Worm (Caenorhabditis elegans) whole organism, L3 larva: ENCODE results near the gene jkk-1.

Experiments
- R02D3.7 ChIP-seq: fragments of 150-350 bp; optimal IDR thresholded peaks from 2 replicates; lab custom pipeline; 2014; ENCODE audit warnings: missing biosample characterization, missing genetic modification characterization
- ZK546.5 ChIP-seq: sonication (generic microtip); optimal IDR thresholded peaks from 2 replicates; lab custom pipeline; 2017; ENCODE audit warnings: missing biosample characterization, missing genetic modification characterization
- aly-2 ChIP-seq: fragments of 150-350 bp; optimal IDR thresholded peaks from 2 replicates; lab custom pipeline; 2014; ENCODE audit warnings: missing biosample characterization, missing genetic modification characterization
- ceh-16 ChIP-seq: sonication (generic microtip); optimal IDR thresholded peaks from 2 replicates; lab custom pipeline; 2017; ENCODE audit warnings: missing biosample characterization, missing genetic modification characterization
- ceh-28 ChIP-seq: fragments of 150-350 bp; optimal IDR thresholded peaks from 2 replicates; lab custom pipeline; 2014; ENCODE audit warnings: missing biosample characterization, missing genetic modification reagents, missing genetic modification characterization
- ceh-9 ChIP-seq: sonication (generic microtip); optimal IDR thresholded peaks from 2 replicates; lab custom pipeline; 2018; ENCODE audit warnings: missing biosample characterization, missing genetic modification characterization
- daf-12 ChIP-seq: fragments of 150-350 bp; optimal IDR thresholded peaks from 2 replicates; lab custom pipeline; 2014; ENCODE audit warnings: missing biosample characterization, missing genetic modification reagents, missing genetic modification characterization
- egl-5 ChIP-seq: fragments of 150-350 bp; optimal IDR thresholded peaks from 2 replicates; lab custom pipeline; 2017; ENCODE audit warnings: missing biosample characterization, missing genetic modification reagents, missing genetic modification characterization, inconsistent platforms
- elt-2 ChIP-seq: sonication (generic microtip); optimal IDR thresholded peaks from 2 replicates; lab custom pipeline; 2016; ENCODE audit warnings: missing genetic modification reagents, mild to moderate bottlenecking, missing genetic modification characterization, missing compliant biosample characterization
- elt-3 ChIP-seq, 3 experiments: fragments of 150-350 bp in 1 of 3; sonication (generic microtip) in 2 of 3; optimal IDR thresholded peaks; 2 replicates in 2 of 3; 4 replicates in 1 of 3; lab custom pipeline; 2014 to 2017; ENCODE audit warnings: missing biosample characterization in 3 of 3, missing genetic modification characterization in 3 of 3
- eor-1 ChIP-seq, 2 experiments: fragments of 150-350 bp; optimal IDR thresholded peaks; 2 replicates each; lab custom pipeline; 2014 to 2018; ENCODE audit warnings: missing biosample characterization in 2 of 2, missing genetic modification characterization in 2 of 2
- fkh-10 ChIP-seq: sonication (generic microtip); optimal IDR thresholded peaks from 2 replicates; lab custom pipeline; 2017; ENCODE audit warnings: missing biosample characterization, missing genetic modification reagents, missing genetic modification characterization
- fkh-2 ChIP-seq: fragments of 150-350 bp; optimal IDR thresholded peaks from 2 replicates; lab custom pipeline; 2014; ENCODE audit warnings: missing biosample characterization, missing genetic modification reagents, missing genetic modification characterization
- fos-1 ChIP-seq: fragments of 150-350 bp; optimal IDR thresholded peaks from 2 replicates; lab custom pipeline; 2014; ENCODE audit warnings: missing biosample characterization, missing genetic modification characterization
- hmg-11 ChIP-seq: sonication (generic microtip); optimal IDR thresholded peaks from 2 replicates; lab custom pipeline; 2016; ENCODE audit warnings: missing genetic modification characterization, missing compliant biosample characterization
- jun-1 ChIP-seq: fragments of 150-350 bp; optimal IDR thresholded peaks from 2 replicates; lab custom pipeline; 2014; ENCODE audit warnings: missing biosample characterization, missing genetic modification reagents, missing genetic modification characterization
- lin-15B ChIP-seq: fragments of 150-350 bp; optimal IDR thresholded peaks from 2 replicates; lab custom pipeline; 2014; ENCODE audit warnings: missing biosample characterization, missing genetic modification characterization
- lsy-12 ChIP-seq: sonication (generic microtip); optimal IDR thresholded peaks from 2 replicates; lab custom pipeline; 2016; ENCODE audit warnings: mild to moderate bottlenecking, missing genetic modification characterization, missing compliant biosample characterization
- mdl-1 ChIP-seq: fragments of 150-350 bp; optimal IDR thresholded peaks from 2 replicates; lab custom pipeline; 2014; ENCODE audit warnings: missing biosample characterization, missing genetic modification characterization
- nhr-11 ChIP-seq: fragments of 150-350 bp; optimal IDR thresholded peaks from 2 replicates; lab custom pipeline; 2014; ENCODE audit warnings: missing biosample characterization, missing genetic modification characterization
- nhr-12 ChIP-seq: fragments of 150-350 bp; optimal IDR thresholded peaks from 2 replicates; lab custom pipeline; 2014; ENCODE audit warnings: missing biosample characterization, missing genetic modification characterization
- nhr-23 ChIP-seq: fragments of 150-350 bp; optimal IDR thresholded peaks from 2 replicates; lab custom pipeline; 2014; ENCODE audit warnings: missing biosample characterization, missing genetic modification reagents, missing genetic modification characterization
- nhr-25 ChIP-seq: sonication (generic microtip); optimal IDR thresholded peaks from 2 replicates; lab custom pipeline; 2017; ENCODE audit warnings: missing biosample characterization, missing genetic modification characterization
- nhr-28 ChIP-seq: fragments of 150-350 bp; optimal IDR thresholded peaks from 2 replicates; lab custom pipeline; 2014; ENCODE audit warnings: missing biosample characterization, missing genetic modification characterization
- nhr-43 ChIP-seq: sonication (generic microtip); optimal IDR thresholded peaks from 2 replicates; lab custom pipeline; 2016; ENCODE audit warnings: mild to moderate bottlenecking, missing genetic modification characterization, missing compliant biosample characterization; ENCODE audit not compliant: poor library complexity, severe bottlenecking
- nhr-67 ChIP-seq: fragments of 150-350 bp; optimal IDR thresholded peaks from 2 replicates; lab custom pipeline; 2014; ENCODE audit warnings: missing biosample characterization, missing genetic modification characterization
- nhr-76 ChIP-seq: fragments of 150-350 bp; sonication (generic microtip); optimal IDR thresholded peaks from 5 replicates; lab custom pipeline; 2014; ENCODE audit warnings: missing biosample characterization, missing genetic modification characterization
- nhr-77 ChIP-seq: fragments of 150-350 bp; optimal IDR thresholded peaks from 2 replicates; lab custom pipeline; 2014; ENCODE audit warnings: missing biosample characterization, missing genetic modification characterization
- pha-4 ChIP-seq: fragments of 150-350 bp; optimal IDR thresholded peaks from 2 replicates; lab custom pipeline; 2014; ENCODE audit warnings: missing biosample characterization, missing genetic modification reagents, missing genetic modification characterization
- pqm-1 ChIP-seq: fragments of 150-350 bp; optimal IDR thresholded peaks from 2 replicates; lab custom pipeline; 2017; ENCODE audit warnings: missing biosample characterization, missing genetic modification characterization, inconsistent platforms
- tbx-2 ChIP-seq: sonication (generic microtip); optimal IDR thresholded peaks from 2 replicates; lab custom pipeline; 2016; ENCODE audit warnings: mild to moderate bottlenecking, missing genetic modification characterization, missing compliant biosample characterization
- unc-39 ChIP-seq: sonication (generic microtip); optimal IDR thresholded peaks from 4 replicates; lab custom pipeline; 2017; ENCODE audit warnings: missing biosample characterization, missing genetic modification characterization
- unc-62 ChIP-seq: fragments of 150-350 bp; sonication (generic microtip); optimal IDR thresholded peaks from 4 replicates; lab custom pipeline; 2014; ENCODE audit warnings: missing biosample characterization, missing genetic modification reagents, missing genetic modification characterization

The jkk-1 gene

DNA sequence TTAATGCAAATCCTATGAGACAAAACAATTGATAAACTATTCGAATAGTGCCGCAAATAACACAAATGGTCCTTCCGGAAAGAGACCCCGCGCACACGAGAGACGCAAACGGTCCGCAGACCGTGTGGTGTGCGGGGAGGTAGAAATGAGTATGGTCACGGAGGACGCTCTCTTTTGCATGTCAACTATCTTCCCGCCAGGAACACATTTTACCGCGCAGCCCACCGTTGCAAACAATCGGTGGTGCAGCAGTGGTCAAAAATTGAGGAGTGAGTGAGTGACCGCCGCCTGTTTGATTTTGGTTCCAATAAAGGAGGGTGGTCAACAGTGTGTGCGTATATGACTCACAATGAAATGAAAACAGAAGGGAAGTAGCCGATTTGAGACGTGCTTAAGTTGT is 7.6 kb upstream of the jkk-1 start:
- TF ChIP-seq pha-4 (tag; lab: Kevin White, UChicago) (peak; percentile 17), nhr-12 (no peak), eor-1 (tag; optimal IDR thresholded peaks at IDR 0.05; lab: Kevin White, UChicago) (no peak)
- TF ChIP-seq, all 47 proteins: peak for 1

DNA sequence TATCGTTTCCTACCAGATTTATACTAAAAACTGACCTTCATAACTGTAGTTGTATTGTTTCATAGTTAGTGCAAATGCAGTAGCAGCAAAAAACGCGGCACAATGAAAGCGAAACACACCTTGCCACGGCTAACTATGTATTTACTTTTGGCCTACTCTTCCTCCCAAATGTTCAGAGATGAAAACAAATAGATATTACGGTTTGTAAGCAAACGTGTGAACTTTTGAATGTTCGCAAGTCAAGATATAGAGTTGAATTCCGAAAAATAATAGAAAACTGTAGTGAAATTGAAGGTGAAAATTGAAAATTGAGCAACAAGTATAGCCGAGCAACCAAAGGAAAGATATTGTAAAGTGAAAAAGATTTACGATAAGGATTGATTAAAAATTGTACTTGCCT is 4.0 kb upstream of the jkk-1 start, which contains the start of gene chtl-1:
Gene chtl-1 (minus strand): TSS at position 101 of the 400 bp plus-strand sequence.
- TF ChIP-seq elt-2 = no peak
- TF ChIP-seq ZK546.5 = no peak
- TF ChIP-seq R02D3.7 = no peak
- no peak for TF ChIP-seq nhr-67
- no peak for TF ChIP-seq lsy-12
- peak; percentile 34 for TF ChIP-seq pha-4 (tag; lab: Kevin White, UChicago)

DNA sequence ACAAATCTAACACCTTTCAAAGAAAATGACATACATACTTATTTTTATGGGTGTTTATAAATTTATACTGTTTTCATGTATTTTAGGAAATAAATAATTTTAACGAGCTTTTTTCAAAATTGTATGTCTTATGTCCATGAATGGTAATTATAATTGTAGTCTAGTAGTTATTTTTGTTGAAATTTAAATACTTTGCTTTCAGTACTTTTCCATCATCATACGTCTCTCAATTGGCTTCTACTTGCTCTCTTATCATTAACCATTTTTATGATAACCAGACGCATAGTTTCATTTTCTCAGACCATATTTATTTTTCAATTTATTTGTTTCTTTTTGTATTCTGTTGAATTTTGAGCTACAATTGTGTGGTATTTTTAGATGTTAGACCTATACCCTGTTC is 2.8 kb upstream of the jkk-1 start, which contains the start of gene F35C8.5:
Gene F35C8.5 (plus strand): TSS at position 377 of the 400 bp plus-strand sequence.
- TF ChIP-seq elt-2 (peak; percentile 57), fkh-10 (GFP tag; lab: Kevin White, UChicago) (no peak), pqm-1 (peak; percentile 68), egl-5 (tag; lab: Kevin White, UChicago) (no peak), nhr-28 (tag; lab: Kevin White, UChicago) (no peak), pha-4 (tag; lab: Kevin White, UChicago) (peak; percentile 16), hmg-11 (no peak), nhr-23 (tag; lab: Kevin White, UChicago) (no peak)

DNA sequence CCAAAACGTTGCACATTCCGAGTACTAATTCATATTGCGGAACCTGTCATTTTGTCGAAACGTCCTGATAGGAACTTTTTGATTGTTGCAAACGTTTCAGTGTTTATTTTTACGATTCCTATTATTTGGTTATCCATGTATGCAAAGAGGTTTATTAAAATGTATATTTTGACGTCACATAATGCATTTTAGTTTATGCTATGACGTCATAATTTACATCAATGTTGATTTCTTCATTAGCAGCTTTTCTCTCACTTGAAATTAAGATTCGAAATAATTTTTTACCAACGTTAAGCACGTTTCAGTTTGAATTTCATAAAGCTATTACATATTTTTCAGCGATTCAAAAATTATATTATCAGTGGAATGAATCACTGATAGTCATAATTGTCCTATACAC is 1.7 kb upstream of the jkk-1 start:
- no peak for TF ChIP-seq elt-2
- no peak for TF ChIP-seq ceh-16 (tag; lab: Kevin White, UChicago)
- TF ChIP-seq nhr-11 (tag; lab: Kevin White, UChicago) = no peak
- no peak for TF ChIP-seq ceh-9
- no peak for TF ChIP-seq R02D3.7
- TF ChIP-seq lin-15B (tag; lab: Kevin White, UChicago) = no peak
- TF ChIP-seq unc-39 (tag; lab: Kevin White, UChicago) = no peak
- TF ChIP-seq ZK546.5 = no peak

DNA sequence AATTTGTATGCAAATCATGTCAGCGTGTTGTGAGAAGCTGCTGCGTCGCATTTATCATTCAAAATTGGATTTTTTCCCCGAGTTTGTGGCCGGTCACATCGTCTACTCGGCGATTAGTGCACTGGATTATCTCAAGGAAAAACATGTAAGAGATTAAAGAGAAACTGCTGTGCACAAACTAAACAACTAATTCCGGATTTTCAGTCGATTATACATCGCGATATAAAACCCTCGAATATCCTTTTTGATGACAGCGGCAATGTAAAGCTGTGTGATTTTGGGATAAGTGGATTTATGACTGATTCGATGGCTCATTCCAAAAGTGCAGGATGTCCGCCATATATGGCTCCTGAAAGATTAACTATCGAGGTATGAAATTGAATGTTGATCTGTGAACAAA is 2.3 kb downstream of the jkk-1 start:
- TF ChIP-seq nhr-11 (tag; lab: Kevin White, UChicago) = no peak
- TF ChIP-seq lsy-12 = no peak
- TF ChIP-seq nhr-77 (tag; lab: Kevin White, UChicago) = no peak
- no peak for TF ChIP-seq unc-39 (tag; lab: Kevin White, UChicago)
- no peak for TF ChIP-seq pha-4 (tag; lab: Kevin White, UChicago)
- TF ChIP-seq fos-1 (tag; lab: Kevin White, UChicago) = no peak
- TF ChIP-seq unc-62 = no peak
- no peak for TF ChIP-seq jun-1 (tag; lab: Kevin White, UChicago)

DNA sequence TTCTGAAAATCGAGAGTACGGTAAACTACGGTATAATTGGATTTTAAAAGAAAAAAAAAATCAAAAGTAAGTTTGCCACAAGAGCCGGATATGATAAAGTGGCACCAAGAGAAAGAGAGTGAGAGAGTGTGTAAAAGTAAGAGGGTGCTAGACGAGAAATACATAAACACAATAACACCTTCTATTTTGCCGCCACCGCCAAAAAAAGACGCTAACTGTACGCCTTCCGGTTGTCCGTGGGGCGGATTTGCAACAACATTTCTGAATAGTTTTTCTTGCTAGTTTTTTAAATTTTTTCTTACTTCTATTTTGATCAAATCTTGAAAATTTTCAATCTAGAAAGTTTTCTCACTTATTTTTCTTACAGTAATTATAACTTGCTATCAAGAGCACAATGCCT is 4.4 kb downstream of the jkk-1 start, which contains the start of gene F35C8.8:
Gene F35C8.8 (minus strand): TSS at position 2 of the 400 bp plus-strand sequence.
- TF ChIP-seq nhr-76 (tag; lab: Kevin White, UChicago) = no peak
- TF ChIP-seq tbx-2 (tag; lab: Kevin White, UChicago) = no peak
- no peak for TF ChIP-seq unc-62
- TF ChIP-seq R02D3.7 = no peak
- no peak for TF ChIP-seq fkh-2 (tag; lab: Kevin White, UChicago)
- no peak for TF ChIP-seq fos-1 (tag; lab: Kevin White, UChicago)
- TF ChIP-seq daf-12 (tag; lab: Kevin White, UChicago) = no peak
- no peak for TF ChIP-seq aly-2 (tag; lab: Kevin White, UChicago)
- no peak for TF ChIP-seq elt-3 (tag; optimal IDR thresholded peaks at IDR 0.05; lab: Kevin White, UChicago)
- no peak for TF ChIP-seq ceh-28 (tag; lab: Kevin White, UChicago)
- no peak for TF ChIP-seq nhr-67
- TF ChIP-seq lin-15B (tag; lab: Kevin White, UChicago) = no peak
- no peak for TF ChIP-seq mdl-1
- TF ChIP-seq nhr-43 (tag; lab: Kevin White, UChicago) = no peak
- TF ChIP-seq pha-4 (tag; lab: Kevin White, UChicago) = no peak
- TF ChIP-seq fkh-10 (GFP tag; lab: Kevin White, UChicago) = no peak
- no peak for TF ChIP-seq nhr-25 (tag; lab: Kevin White, UChicago)
- TF ChIP-seq nhr-11 (tag; lab: Kevin White, UChicago) = no peak
